Worm (Caenorhabditis elegans) whole organism, L4/young adult: Measurements from ENCODE around the gene mltn-6.

Source experiments
- W03F9.2 ChIP-seq: fragments of 150-350 bp; optimal IDR thresholded peaks from 2 replicates; lab custom pipeline; 2014; ENCODE audit warnings: missing biosample characterization, missing genetic modification characterization
- dao-5 ChIP-seq: sonication (generic microtip); optimal IDR thresholded peaks from 2 replicates; lab custom pipeline; 2016; ENCODE audit warnings: missing genotype, missing genetic modification characterization, moderate library complexity, missing compliant biosample characterization
- him-1 ChIP-seq: sonication (generic microtip); optimal IDR thresholded peaks from 2 replicates; lab custom pipeline; 2016; ENCODE audit warnings: missing genotype, missing genetic modification reagents, missing genetic modification characterization, missing compliant biosample characterization

The mltn-6 gene

DNA sequence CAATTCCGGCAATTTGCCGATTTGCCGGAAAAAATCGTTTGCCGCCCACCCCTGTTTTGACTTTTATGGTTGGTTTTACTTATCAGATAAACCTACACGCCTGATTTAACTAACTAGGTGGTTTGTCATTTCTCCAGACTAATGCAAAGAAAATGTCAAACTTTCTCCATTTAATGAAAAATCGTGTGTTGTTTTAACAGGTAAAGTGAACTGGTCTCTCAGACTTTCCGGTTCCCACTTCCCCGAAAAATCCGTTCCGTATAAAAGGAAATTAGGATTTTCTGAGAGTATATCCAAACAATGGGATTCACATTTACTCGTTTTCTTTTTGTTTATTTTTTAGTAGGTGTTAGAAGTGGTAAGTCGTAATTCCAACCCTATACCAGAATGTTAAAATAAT is at the start of gene mltn-6:
Gene mltn-6, plus strand, starts transcription at position 301 of the 400 bp plus-strand sequence.
- TF ChIP-seq him-1 (tag; lab: Kevin White, UChicago) (no peak), W03F9.2 (no peak), dao-5 (no peak)

DNA sequence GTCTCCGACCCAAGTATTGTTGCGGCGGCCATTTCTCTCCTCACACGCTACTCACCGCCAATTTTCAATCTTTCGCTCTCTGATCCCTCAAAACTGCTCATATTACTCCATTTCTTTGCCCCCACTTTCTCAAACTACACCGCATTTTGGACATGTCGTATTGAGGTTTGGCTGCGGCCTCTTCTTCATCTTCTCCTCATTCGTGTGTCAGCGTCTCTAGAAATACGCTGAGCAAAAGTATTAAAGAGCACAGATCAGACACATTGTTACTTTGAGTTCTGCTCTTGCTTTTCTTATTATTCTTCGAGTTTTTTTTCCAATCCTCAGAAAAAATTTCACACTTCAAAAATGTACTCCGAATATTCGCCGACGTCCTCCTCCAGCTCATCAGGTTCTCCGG is 44.7 kb upstream of the mltn-6 start:
- TF ChIP-seq W03F9.2: no peak
- no peak for TF ChIP-seq him-1 (tag; lab: Kevin White, UChicago)
- no peak for TF ChIP-seq dao-5

DNA sequence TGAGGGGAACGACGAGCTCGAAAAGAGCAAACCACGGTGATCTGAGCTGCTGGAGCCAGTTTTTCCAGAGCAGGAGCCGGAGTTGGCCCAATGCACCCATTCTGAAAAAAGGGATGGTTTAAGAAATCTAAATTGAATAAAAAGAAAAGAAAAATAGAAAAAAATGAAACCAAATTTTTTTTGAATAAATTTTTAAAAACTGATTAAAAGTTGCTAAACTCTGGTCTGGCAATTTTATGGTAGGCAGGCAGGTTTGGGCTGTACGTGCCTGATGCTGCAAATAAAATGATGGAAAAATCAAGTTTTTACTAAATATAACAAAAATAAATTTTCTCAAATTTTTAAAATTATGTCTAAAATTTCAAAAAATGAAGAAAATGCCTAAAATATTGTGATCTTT is 34.1 kb upstream of the mltn-6 start, which contains the start of gene abt-4:
Gene abt-4, minus strand, starts transcription at position 101 of the 400 bp plus-strand sequence.
- TF ChIP-seq dao-5 (no peak), him-1 (tag; lab: Kevin White, UChicago) (no peak), W03F9.2 (no peak)

DNA sequence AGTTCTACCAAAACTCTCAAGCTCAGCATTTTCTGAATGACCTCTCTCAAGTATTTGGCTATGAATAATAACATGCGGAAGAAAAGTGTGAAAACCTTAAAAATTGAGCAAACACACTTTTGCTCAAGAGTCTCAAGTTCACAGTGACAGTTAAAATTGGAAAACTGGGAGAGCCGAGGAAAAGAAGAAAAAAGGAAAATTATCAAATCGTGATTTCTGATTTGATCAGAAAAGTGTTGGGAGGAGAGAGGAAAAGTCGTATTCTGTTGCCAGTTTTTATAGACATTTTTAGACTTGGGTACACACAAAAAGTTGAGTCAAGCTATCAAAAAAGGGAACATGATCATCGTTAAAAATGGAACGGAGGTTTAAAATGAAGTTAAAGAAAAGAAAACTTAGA is 33.5 kb upstream of the mltn-6 start:
- TF ChIP-seq W03F9.2 (no peak), him-1 (tag; lab: Kevin White, UChicago) (no peak), dao-5 (no peak)

DNA sequence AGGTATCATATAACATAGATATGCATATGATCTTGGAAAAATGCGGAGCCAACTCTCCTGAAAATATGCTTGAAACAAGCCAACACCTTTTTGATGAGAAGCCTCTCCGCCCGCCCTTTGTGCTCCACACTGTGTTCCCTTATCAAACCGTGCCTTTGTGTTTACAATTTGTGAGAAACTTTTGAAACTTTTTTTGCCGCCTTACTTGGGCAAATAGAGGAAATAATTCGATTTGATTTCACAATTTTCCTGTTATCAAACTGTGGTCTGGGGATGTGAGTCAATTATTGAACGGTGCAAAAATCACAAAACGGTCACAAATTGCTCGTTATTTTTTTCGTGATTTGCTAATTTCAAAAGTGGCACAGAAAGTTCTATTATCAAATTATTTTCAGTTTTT is 32.2 kb upstream of the mltn-6 start:
- TF ChIP-seq him-1 (tag; lab: Kevin White, UChicago) (no peak), W03F9.2 (no peak), dao-5 (no peak)

DNA sequence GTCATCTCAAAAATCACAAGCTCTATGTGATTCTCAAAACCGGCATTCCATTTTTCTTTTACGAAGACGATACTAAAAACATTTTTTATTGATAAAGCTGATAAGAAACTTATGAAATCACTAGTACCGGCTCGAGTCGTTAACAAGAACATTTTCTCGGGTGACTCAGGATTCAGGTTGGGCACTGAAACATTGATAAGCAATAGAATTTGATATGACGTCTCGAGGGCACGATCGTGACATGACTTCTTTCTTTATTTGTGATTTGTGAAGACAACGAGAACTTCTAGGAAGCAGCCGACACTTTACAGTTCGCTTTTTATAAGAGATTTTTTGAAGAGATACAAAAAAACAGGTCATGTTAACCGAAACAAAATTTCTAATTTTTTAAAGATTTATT is 31.0 kb upstream of the mltn-6 start:
- TF ChIP-seq dao-5 (no peak), him-1 (tag; lab: Kevin White, UChicago) (no peak), W03F9.2 (no peak)

DNA sequence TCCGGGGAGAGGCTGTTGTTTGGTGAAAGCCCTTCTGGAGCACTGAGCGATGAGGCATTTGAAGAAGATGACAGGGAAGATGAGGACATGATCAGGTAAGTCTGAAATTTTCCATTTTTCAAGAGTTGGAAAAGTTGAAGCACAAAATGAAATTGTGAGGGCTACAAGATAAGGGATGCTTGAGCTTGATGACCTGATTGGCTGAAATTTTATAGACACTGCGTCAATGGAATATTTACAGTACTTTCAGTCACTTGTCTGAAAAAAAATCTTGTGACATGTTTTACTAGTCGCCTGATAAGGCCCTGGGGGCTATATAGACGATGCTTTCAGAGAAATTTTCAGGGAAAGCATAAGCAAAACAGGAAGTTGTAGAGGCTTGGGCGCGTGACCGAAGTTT is 28.4 kb upstream of the mltn-6 start, which contains the start of gene dmd-8:
Gene dmd-8, minus strand, starts transcription at position 101 of the 400 bp plus-strand sequence.
- TF ChIP-seq W03F9.2: no peak
- TF ChIP-seq him-1 (tag; lab: Kevin White, UChicago): no peak
- no peak for TF ChIP-seq dao-5

DNA sequence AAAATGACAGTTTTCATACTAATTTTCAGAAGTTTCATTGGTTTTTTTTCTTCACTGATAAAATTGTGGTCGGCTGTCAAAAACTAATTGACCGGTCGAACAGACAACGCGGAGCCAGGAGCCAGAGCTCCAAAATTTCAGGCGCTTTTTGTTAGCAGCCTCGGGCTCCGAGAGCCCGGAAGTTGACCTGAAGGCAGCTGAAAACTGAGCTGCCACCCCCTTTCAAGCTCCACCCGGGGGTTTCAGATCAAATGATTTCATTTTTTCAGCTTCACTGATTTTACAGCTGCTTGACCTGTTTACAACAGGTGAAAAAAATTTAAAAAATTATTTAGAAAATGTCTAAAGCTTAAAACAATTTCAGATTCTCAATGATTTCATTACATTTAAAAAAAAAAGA is 22.4 kb upstream of the mltn-6 start:
- no peak for TF ChIP-seq him-1 (tag; lab: Kevin White, UChicago)
- TF ChIP-seq W03F9.2: no peak
- no peak for TF ChIP-seq dao-5

DNA sequence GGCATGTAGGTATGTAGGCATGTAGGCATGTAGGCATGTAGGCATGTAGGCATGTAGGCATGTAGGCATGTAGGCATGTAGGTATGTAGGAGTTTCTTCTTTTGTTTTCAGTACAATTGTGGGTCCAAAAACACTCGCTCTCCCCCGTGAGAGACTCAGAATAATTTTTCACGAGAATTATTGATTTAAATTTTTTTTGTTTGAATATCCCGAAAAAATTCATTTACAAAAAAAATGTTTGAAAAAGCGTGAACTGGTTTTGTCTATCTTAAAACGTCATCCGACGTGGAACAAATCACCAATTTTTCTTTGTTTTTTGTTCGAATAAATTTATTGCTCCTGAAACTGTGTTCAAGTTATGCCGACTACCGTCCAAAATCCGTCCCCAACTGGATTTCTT is 21.6 kb upstream of the mltn-6 start, which contains the start of gene wago-10:
Gene wago-10, plus strand, starts transcription at position 301 of the 400 bp plus-strand sequence.
- TF ChIP-seq dao-5 (no peak), him-1 (tag; lab: Kevin White, UChicago) (no peak), W03F9.2 (no peak)

DNA sequence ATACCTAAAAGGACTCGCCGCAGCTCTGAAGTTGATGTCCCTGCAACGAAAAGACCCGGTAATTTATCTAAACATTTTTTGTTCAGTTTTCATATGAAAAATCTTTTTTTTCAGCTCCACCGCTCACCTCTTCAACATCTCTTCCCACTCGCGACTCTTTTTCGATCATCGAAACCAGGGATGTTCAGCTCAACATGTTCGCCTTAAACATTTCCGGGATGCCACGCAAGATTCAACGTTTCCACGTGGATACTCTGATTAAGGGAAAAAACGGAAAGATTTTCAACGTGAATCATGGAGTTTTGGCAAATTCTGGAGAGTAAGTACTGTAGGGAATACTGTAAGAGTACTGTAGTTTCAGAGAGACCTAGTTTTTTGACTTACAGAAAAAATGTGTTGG is 21.2 kb upstream of the mltn-6 start:
- TF ChIP-seq him-1 (tag; lab: Kevin White, UChicago) (no peak), W03F9.2 (no peak), dao-5 (no peak)

DNA sequence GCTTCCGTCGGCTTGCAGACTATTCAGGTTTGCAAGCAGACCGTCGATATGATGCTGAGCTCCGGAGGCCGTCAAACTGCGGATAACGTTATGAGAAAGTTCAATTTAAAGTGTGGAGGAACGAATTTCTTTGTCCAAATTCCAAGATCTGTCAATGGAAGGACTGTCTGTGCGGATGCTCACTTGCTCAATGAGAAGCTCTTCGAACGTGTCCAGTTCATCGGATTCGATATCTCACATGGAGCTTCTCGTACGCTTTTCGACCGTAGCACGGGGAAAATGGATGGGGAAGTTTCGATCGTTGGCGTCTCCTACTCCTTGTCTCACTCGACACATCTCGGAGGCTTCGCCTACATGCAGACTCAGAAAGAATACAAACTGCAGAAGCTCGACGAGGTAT is 18.7 kb upstream of the mltn-6 start:
- TF ChIP-seq dao-5 (no peak), him-1 (tag; lab: Kevin White, UChicago) (no peak)

DNA sequence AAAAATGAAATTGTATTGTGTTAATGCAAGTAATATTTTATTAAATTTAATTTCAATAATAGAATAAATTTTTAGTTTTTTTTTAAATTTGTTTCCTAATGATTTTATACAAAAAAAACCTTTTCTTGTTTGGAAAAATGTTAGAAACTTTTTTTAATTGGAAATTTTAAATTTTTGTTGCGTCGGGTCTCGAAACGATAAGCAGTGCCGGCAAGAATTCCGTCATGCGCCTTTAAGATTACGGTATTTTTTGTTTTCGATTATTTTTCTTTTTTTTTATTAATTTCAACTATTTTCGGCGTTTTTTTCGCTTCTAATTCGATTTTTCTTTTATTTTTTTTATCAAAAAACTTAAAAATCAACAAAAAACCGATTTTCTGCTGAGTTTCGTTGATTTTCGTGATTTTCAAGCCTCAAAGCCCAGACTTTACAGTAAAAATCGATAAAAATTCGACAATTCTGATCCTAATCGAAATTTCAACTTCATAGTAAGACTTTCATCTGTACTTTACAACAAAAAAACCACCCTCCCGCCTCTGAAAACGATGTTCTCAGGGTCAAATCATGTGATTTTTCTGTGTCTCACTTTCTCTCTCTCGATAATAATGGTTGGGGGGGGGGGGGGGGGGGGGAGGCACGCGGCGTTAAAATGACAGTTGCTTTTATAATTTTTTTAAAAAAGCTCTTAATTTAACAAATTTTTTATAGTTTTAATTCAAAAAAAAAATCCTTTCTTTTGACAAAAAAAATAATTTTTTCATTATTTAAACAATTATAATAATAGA is 17.0 kb upstream of the mltn-6 start:
- TF ChIP-seq him-1 (tag; lab: Kevin White, UChicago) (no peak), W03F9.2 (no peak), dao-5 (no peak)

DNA sequence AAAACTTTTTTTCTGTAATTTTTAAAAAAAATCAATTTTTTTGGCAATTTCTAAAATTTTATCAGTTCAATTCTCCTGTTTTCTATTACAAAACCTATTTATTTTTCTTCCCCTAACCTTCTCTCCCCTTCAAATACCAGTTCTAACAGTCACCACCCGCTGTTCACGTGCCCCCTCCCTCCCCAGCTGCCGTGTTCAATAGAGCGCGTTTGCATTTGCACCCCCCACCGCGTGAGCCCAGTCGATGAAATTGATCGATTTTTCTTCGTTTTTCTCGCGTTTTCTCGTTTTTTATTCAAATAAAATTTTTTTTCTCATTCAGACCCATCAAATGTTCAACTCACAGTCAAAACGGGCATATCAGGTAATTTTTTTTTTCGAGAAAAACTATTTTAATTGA is 15.7 kb upstream of the mltn-6 start, which contains the start of gene atg-9:
Gene atg-9, plus strand, starts transcription at position 332 of the 400 bp plus-strand sequence.
- TF ChIP-seq him-1 (tag; lab: Kevin White, UChicago): no peak
- peak; percentile 63 for TF ChIP-seq W03F9.2
- no peak for TF ChIP-seq dao-5

DNA sequence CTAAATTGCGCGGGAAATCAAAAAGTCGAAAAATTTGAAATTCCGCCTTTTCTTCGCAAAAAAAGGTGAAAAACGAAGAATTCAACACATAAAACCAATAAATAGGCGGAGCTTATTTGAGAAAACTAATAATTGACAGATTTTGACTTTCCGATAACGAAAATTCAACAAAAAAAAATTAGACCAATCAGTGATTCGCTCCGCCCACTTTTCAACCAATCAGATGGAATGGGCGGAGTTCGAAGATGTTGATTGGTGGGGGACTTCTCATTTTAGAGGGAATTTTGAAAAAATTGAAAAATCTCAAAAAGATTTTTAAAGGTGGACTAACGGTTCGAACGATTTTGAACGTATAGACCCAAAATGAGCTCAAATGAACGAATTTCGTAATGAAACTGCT is 13.9 kb upstream of the mltn-6 start:
- TF ChIP-seq dao-5 (no peak), him-1 (tag; lab: Kevin White, UChicago) (no peak), W03F9.2 (no peak)

DNA sequence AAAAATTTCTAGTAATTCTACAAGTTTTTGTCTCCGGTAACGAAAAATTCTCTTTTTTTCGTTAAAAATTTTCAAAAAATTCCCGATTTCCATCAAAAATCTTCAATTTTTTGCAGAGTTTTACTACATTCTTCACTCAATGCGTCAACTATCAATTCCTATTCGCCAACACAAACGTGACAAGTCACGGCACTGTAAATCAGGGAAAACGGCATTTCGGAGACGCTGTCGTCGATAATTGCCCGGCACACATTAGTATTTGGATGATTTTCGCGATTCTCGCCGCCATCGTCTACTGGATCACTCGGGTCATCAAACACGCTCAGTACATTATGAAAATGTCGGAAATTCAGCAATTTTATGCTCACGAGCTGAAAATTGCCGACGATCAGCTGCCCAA is 13.0 kb upstream of the mltn-6 start:
- TF ChIP-seq dao-5 (no peak), W03F9.2 (no peak), him-1 (tag; lab: Kevin White, UChicago) (no peak)
